Fruit fly (Drosophila melanogaster): ENCODE data around the gene CG6659.

- no peak for TF ChIP-seq CG8478 (optimal IDR thresholded peaks at IDR 0.05)
- no peak for TF ChIP-seq Dll (optimal IDR thresholded peaks at IDR 0.05)
- TF ChIP-seq pan (optimal IDR thresholded peaks at IDR 0.05), result no peak
These were observed 22.0 kb downstream of the CG6659 start for dm6 chrX:18635118-18635552.
